Worm (Caenorhabditis elegans): ENCODE measurements around the gene nipa-1.

nipa-1 gene

DNA sequence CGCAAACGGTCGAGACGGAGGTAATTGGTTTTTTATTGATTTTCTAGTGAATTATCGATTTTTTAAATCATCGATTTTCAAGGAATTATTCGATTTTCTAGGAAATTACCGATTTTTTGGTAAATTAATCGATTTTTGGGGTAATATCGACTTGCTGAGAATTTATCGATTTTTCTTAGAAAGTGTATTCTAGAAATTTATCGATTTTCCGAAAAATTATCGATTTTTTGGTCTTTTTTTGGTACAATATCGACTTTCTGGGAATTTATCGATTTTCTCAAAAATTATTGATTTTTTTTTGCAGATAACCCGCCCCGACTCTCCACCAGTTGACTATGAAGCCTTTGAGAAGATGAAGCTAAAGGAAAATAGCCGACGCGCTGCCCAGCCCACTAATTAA, 43.6 kb upstream of the nipa-1 start:
- TF ChIP-seq ztf-11 (tag; optimal IDR thresholded peaks at IDR 0.05): no peak
- TF ChIP-seq nhr-12 (tag; optimal IDR thresholded peaks at IDR 0.05): no peak
- TF ChIP-seq lsy-2 (tag; optimal IDR thresholded peaks at IDR 0.05): no peak
- no peak for TF ChIP-seq blmp-1 (tag; optimal IDR thresholded peaks at IDR 0.05)
- TF ChIP-seq sem-2 (GFP tag; optimal IDR thresholded peaks at IDR 0.05): no peak
- no peak for TF ChIP-seq ceh-39 (tag; optimal IDR thresholded peaks at IDR 0.05)
- no peak for TF ChIP-seq bed-3 (GFP tag; optimal IDR thresholded peaks at IDR 0.05)
- no peak for TF ChIP-seq mls-2 (tag; optimal IDR thresholded peaks at IDR 0.05)
- no peak for TF ChIP-seq mab-5 (tag; optimal IDR thresholded peaks at IDR 0.05)
- no peak for TF ChIP-seq flh-1 (GFP tag; optimal IDR thresholded peaks at IDR 0.05)
- TF ChIP-seq elt-1 (tag; optimal IDR thresholded peaks at IDR 0.05; ENCODE audit: borderline replicate concordance, insufficient read depth): no peak
- no peak for TF ChIP-seq sptf-1 (tag; optimal IDR thresholded peaks at IDR 0.05)
- TF ChIP-seq cnd-1 (tag; optimal IDR thresholded peaks at IDR 0.05): no peak
- no peak for TF ChIP-seq ces-1 (GFP tag; optimal IDR thresholded peaks at IDR 0.05)

DNA sequence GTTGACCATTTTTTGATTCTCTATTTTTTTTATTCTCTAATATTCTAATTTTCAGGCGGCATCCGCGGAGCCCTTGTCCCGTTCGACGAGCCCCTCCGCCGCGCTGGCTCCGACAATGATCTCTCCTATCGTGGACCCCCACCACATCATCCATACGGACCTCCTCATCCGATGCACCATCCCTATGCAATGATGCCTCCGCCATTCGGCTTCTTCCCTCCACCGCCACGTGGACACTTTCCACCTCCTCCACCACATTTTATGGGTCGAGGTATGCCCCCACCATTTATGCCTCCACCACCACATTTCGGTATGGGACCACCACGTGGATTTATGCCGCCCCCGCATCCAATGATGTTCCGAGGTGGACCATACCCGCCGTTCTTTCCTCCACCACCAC, 42.4 kb upstream of the nipa-1 start:
- no peak for TF ChIP-seq M03D4.4 (tag; optimal IDR thresholded peaks at IDR 0.05)
- no peak for TF ChIP-seq unc-120 (tag; optimal IDR thresholded peaks at IDR 0.05; ENCODE audit: poor library complexity, severe bottlenecking)
- TF ChIP-seq lsy-2 (tag; optimal IDR thresholded peaks at IDR 0.05): no peak
- TF ChIP-seq snpc-4 (tag; optimal IDR thresholded peaks at IDR 0.05): no peak
- no peak for TF ChIP-seq lin-13 (tag; optimal IDR thresholded peaks at IDR 0.05)
- no peak for TF ChIP-seq tbx-8 (GFP tag; optimal IDR thresholded peaks at IDR 0.05)
- TF ChIP-seq ceh-39 (tag; optimal IDR thresholded peaks at IDR 0.05): no peak
- TF ChIP-seq sptf-1 (tag; optimal IDR thresholded peaks at IDR 0.05): no peak
- no peak for TF ChIP-seq zip-8 (tag; optimal IDR thresholded peaks at IDR 0.05)
- TF ChIP-seq ceh-83 (GFP tag; optimal IDR thresholded peaks at IDR 0.05): no peak
- TF ChIP-seq nhr-12 (tag; optimal IDR thresholded peaks at IDR 0.05): no peak
- TF ChIP-seq elt-1 (tag; optimal IDR thresholded peaks at IDR 0.05; ENCODE audit: borderline replicate concordance, insufficient read depth): no peak
- TF ChIP-seq ceh-43 (GFP tag; optimal IDR thresholded peaks at IDR 0.05): no peak
- TF ChIP-seq nhr-28 (tag; optimal IDR thresholded peaks at IDR 0.05): no peak

DNA sequence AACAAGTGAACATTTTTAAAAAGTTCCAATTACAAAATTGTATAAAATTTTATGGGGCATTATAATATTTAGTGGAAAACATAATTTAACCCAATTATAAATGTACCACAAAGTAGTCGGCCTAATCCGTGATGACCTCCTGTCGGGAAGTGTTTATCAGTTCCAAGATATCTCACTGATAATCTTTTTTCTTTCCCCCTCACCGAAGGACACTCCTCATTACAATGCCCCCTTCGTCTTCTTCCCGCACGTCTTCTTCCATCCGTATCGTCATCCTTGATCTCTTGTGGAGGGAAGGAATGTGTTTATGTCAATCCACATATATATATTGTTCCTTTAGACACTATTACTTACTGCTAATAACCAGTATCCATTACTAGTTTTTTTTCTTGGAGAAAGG, 38.4 kb upstream of the nipa-1 start, which contains the start of gene R148.5:
R148.5 (plus strand) TSS at position 331 of the 400 bp plus-strand sequence.
- TF ChIP-seq elt-1 (tag; optimal IDR thresholded peaks at IDR 0.05; ENCODE audit: borderline replicate concordance, insufficient read depth) (peak; percentile 89), mab-5 (tag; optimal IDR thresholded peaks at IDR 0.05) (no peak), tbx-8 (GFP tag; optimal IDR thresholded peaks at IDR 0.05) (no peak), blmp-1 (tag; optimal IDR thresholded peaks at IDR 0.05) (no peak), snpc-4 (tag; optimal IDR thresholded peaks at IDR 0.05) (no peak), drap-1 (GFP tag; optimal IDR thresholded peaks at IDR 0.05) (no peak), lin-13 (tag; optimal IDR thresholded peaks at IDR 0.05) (no peak), pha-4 (tag; optimal IDR thresholded peaks at IDR 0.05) (no peak), sptf-1 (tag; optimal IDR thresholded peaks at IDR 0.05) (no peak), unc-62 (GFP tag; optimal IDR thresholded peaks at IDR 0.05) (peak; percentile 12), nhr-2 (tag; optimal IDR thresholded peaks at IDR 0.05) (no peak), cnd-1 (tag; optimal IDR thresholded peaks at IDR 0.05) (no peak)

DNA sequence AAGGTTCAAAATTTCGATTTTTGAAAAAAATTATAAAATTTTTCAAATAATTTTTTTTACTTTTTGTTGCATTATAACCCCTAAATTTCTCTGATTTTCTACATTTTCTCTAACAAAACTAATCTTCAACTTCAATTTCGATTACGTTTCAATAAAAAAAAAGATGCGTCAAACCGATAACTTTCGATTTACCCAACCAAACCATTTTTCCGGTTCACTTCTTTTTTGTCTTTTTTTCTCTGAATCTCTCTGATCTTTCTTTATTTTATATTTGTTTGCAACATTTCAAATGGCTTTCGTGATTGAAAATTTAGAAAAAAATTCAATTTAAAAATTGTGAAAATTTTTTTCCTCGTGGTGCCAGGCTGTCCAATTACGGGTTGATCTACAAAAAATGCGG, 36.5 kb upstream of the nipa-1 start:
- TF ChIP-seq lin-32 (GFP tag; optimal IDR thresholded peaks at IDR 0.05) (no peak), nhr-237 (tag; optimal IDR thresholded peaks at IDR 0.05) (no peak), unc-62 (GFP tag; optimal IDR thresholded peaks at IDR 0.05) (no peak), blmp-1 (tag; optimal IDR thresholded peaks at IDR 0.05) (no peak), pha-4 (tag; optimal IDR thresholded peaks at IDR 0.05) (no peak), ham-2 (GFP tag; optimal IDR thresholded peaks at IDR 0.05) (no peak), zip-8 (tag; optimal IDR thresholded peaks at IDR 0.05) (no peak), sem-2 (GFP tag; optimal IDR thresholded peaks at IDR 0.05) (no peak), lin-13 (tag; optimal IDR thresholded peaks at IDR 0.05) (no peak), nhr-76 (tag; optimal IDR thresholded peaks at IDR 0.05) (no peak), unc-39 (tag; optimal IDR thresholded peaks at IDR 0.05) (no peak)

DNA sequence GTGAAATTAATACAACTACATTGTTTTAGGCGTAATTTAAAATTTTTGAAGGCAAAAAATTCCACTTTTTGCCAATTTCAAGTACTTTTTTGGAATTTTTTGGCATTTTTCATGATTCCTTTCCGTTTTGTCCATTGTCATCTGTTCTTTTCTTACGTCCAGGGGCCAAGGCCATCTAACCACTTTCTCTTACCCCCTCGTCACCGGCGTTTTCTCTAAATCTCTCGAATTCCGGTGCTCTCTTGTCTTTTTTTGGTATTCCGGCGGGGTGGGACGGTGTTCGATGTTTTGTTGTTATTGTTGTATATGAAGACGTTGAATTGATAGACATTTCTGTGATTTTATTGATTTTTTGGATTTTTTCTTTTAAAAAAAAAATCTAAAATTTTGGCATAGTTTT, 34.7 kb upstream of the nipa-1 start:
- TF ChIP-seq unc-62 (GFP tag; optimal IDR thresholded peaks at IDR 0.05): no peak
- TF ChIP-seq pha-4 (tag; optimal IDR thresholded peaks at IDR 0.05): no peak
- TF ChIP-seq ceh-83 (GFP tag; optimal IDR thresholded peaks at IDR 0.05): no peak
- TF ChIP-seq snpc-4 (tag; optimal IDR thresholded peaks at IDR 0.05): no peak
- no peak for TF ChIP-seq drap-1 (GFP tag; optimal IDR thresholded peaks at IDR 0.05)
- TF ChIP-seq hlh-1 (tag; optimal IDR thresholded peaks at IDR 0.05): no peak
- no peak for TF ChIP-seq elt-3 (tag; optimal IDR thresholded peaks at IDR 0.05)
- no peak for TF ChIP-seq sptf-1 (tag; optimal IDR thresholded peaks at IDR 0.05)
- no peak for TF ChIP-seq unc-39 (tag; optimal IDR thresholded peaks at IDR 0.05)
- no peak for TF ChIP-seq bed-3 (GFP tag; optimal IDR thresholded peaks at IDR 0.05)
- TF ChIP-seq sem-2 (GFP tag; optimal IDR thresholded peaks at IDR 0.05): no peak
- no peak for TF ChIP-seq lsy-2 (tag; optimal IDR thresholded peaks at IDR 0.05)
- TF ChIP-seq nhr-12 (tag; optimal IDR thresholded peaks at IDR 0.05): no peak
- TF ChIP-seq blmp-1 (tag; optimal IDR thresholded peaks at IDR 0.05): no peak
- TF ChIP-seq nhr-2 (tag; optimal IDR thresholded peaks at IDR 0.05): no peak
- TF ChIP-seq lin-13 (tag; optimal IDR thresholded peaks at IDR 0.05): no peak
- TF ChIP-seq elt-1 (tag; optimal IDR thresholded peaks at IDR 0.05; ENCODE audit: borderline replicate concordance, insufficient read depth): no peak
- no peak for TF ChIP-seq ceh-39 (tag; optimal IDR thresholded peaks at IDR 0.05)
- TF ChIP-seq ham-2 (GFP tag; optimal IDR thresholded peaks at IDR 0.05): no peak
- no peak for TF ChIP-seq ces-1 (GFP tag; optimal IDR thresholded peaks at IDR 0.05)
